Worm (Caenorhabditis elegans) whole organism, late embryonic: ENCODE measurements around the gene Y48A6B.9.

Experiments used
- F13H6.1 ChIP-seq: sonication (generic microtip); optimal IDR thresholded peaks from 2 replicates; lab custom pipeline; 2016; ENCODE audit warnings: missing genetic modification characterization, missing compliant biosample characterization
- K09A11.1 ChIP-seq: sonication (generic microtip); optimal IDR thresholded peaks from 2 replicates; lab custom pipeline; 2017; ENCODE audit warnings: antibody characterized with exemption, mild to moderate bottlenecking, missing genetic modification characterization, missing compliant biosample characterization; ENCODE audit not compliant: insufficient read depth
- T23F11.4 ChIP-seq: fragments of 200-800 bp; sonication (Bioruptor generic); optimal IDR thresholded peaks from 2 replicates; lab custom pipeline; 2018; ENCODE audit warnings: mild to moderate bottlenecking, missing genetic modification characterization, missing compliant biosample characterization
- ahr-1 ChIP-seq: sonication (generic microtip); optimal IDR thresholded peaks from 2 replicates; lab custom pipeline; 2016; ENCODE audit warnings: missing genetic modification characterization, missing compliant biosample characterization
- ceh-14 ChIP-seq: sonication (generic microtip); optimal IDR thresholded peaks from 2 replicates; lab custom pipeline; 2016; ENCODE audit warnings: missing genotype, missing genetic modification characterization, missing compliant biosample characterization
- ceh-18 ChIP-seq: sonication (generic microtip); optimal IDR thresholded peaks from 2 replicates; lab custom pipeline; 2016; ENCODE audit warnings: missing genetic modification characterization, missing compliant biosample characterization
- ceh-22 ChIP-seq: sonication (generic microtip); optimal IDR thresholded peaks from 2 replicates; lab custom pipeline; 2017; ENCODE audit warnings: missing biosample characterization, missing genetic modification characterization
- ceh-24 ChIP-seq: sonication (generic microtip); optimal IDR thresholded peaks from 2 replicates; lab custom pipeline; 2016; ENCODE audit warnings: mild to moderate bottlenecking, missing genetic modification characterization, missing compliant biosample characterization
- ceh-30 ChIP-seq: fragments of 150-350 bp; optimal IDR thresholded peaks from 2 replicates; lab custom pipeline; 2014; ENCODE audit warnings: missing biosample characterization, missing genetic modification characterization
- ceh-31 ChIP-seq: sonication (generic microtip); optimal IDR thresholded peaks from 2 replicates; lab custom pipeline; 2016; ENCODE audit warnings: missing genetic modification characterization, missing compliant biosample characterization
- ceh-34 ChIP-seq: sonication (generic microtip); optimal IDR thresholded peaks from 2 replicates; lab custom pipeline; 2016; ENCODE audit warnings: mild to moderate bottlenecking, missing genetic modification characterization, missing compliant biosample characterization
- ceh-48 ChIP-seq: sonication (generic microtip); optimal IDR thresholded peaks from 2 replicates; lab custom pipeline; 2016; ENCODE audit warnings: missing genetic modification characterization, inconsistent platforms, missing compliant biosample characterization
- che-1 ChIP-seq: sonication (generic microtip); optimal IDR thresholded peaks from 2 replicates; lab custom pipeline; 2016; ENCODE audit warnings: mild to moderate bottlenecking, missing genetic modification characterization, missing compliant biosample characterization
- dve-1 ChIP-seq: sonication (generic microtip); optimal IDR thresholded peaks from 2 replicates; lab custom pipeline; 2017; ENCODE audit warnings: antibody characterized with exemption, mild to moderate bottlenecking, missing genetic modification characterization, missing compliant biosample characterization
- elt-2 ChIP-seq: sonication (generic microtip); optimal IDR thresholded peaks from 2 replicates; lab custom pipeline; 2016; ENCODE audit warnings: missing genetic modification reagents, missing genetic modification characterization, missing compliant biosample characterization
- ets-4 ChIP-seq: sonication (generic microtip); optimal IDR thresholded peaks from 2 replicates; lab custom pipeline; 2016; ENCODE audit warnings: missing genetic modification characterization, missing compliant biosample characterization
- fax-1 ChIP-seq: sonication (generic microtip); optimal IDR thresholded peaks from 2 replicates; lab custom pipeline; 2016; ENCODE audit warnings: missing genotype, missing genetic modification characterization, missing compliant biosample characterization
- fkh-6 ChIP-seq: sonication (generic microtip); optimal IDR thresholded peaks from 2 replicates; lab custom pipeline; 2016; ENCODE audit warnings: missing genetic modification characterization, missing compliant biosample characterization
- hlh-13 ChIP-seq: fragments of 200-800 bp; sonication (Bioruptor generic); optimal IDR thresholded peaks from 2 replicates; lab custom pipeline; 2018; ENCODE audit warnings: mild to moderate bottlenecking, missing genetic modification characterization, missing compliant biosample characterization
- hlh-30 ChIP-seq: sonication (generic microtip); optimal IDR thresholded peaks from 2 replicates; lab custom pipeline; 2017; ENCODE audit warnings: antibody characterized with exemption, missing genetic modification characterization, missing compliant biosample characterization; ENCODE audit not compliant: insufficient read depth
- hlh-8 ChIP-seq: sonication (generic microtip); optimal IDR thresholded peaks from 2 replicates; lab custom pipeline; 2016; ENCODE audit warnings: missing genotype, missing genetic modification characterization, missing compliant biosample characterization
- lim-6 ChIP-seq: sonication (generic microtip); optimal IDR thresholded peaks from 2 replicates; lab custom pipeline; 2016; ENCODE audit warnings: missing genetic modification characterization, missing compliant biosample characterization
- madf-2 ChIP-seq: sonication (generic microtip); optimal IDR thresholded peaks from 2 replicates; lab custom pipeline; 2017; ENCODE audit warnings: missing genetic modification characterization, missing compliant biosample characterization
- nfya-1 ChIP-seq: sonication (generic microtip); optimal IDR thresholded peaks from 2 replicates; lab custom pipeline; 2017; ENCODE audit warnings: missing genetic modification characterization, mild to moderate bottlenecking, missing compliant biosample characterization, antibody characterized with exemption, moderate library complexity
- nhr-232 ChIP-seq: sonication (generic microtip); optimal IDR thresholded peaks from 2 replicates; lab custom pipeline; 2016; ENCODE audit warnings: missing genetic modification characterization, missing compliant biosample characterization
- npax-4 ChIP-seq: sonication (generic microtip); optimal IDR thresholded peaks from 2 replicates; lab custom pipeline; 2016; ENCODE audit warnings: missing genetic modification characterization, missing compliant biosample characterization
- pat-9 ChIP-seq: fragments of 200-800 bp; sonication (Bioruptor generic); optimal IDR thresholded peaks from 2 replicates; lab custom pipeline; 2018; ENCODE audit warnings: mild to moderate bottlenecking, missing genetic modification characterization, moderate library complexity, missing compliant biosample characterization
- pha-2 ChIP-seq: sonication (generic microtip); optimal IDR thresholded peaks from 2 replicates; lab custom pipeline; 2017; ENCODE audit warnings: mild to moderate bottlenecking, missing genetic modification characterization, missing compliant biosample characterization
- pros-1 ChIP-seq: fragments of 150-350 bp; optimal IDR thresholded peaks from 2 replicates; lab custom pipeline; 2014; ENCODE audit warnings: missing biosample characterization, missing genetic modification reagents, missing genetic modification characterization
- ref-2 ChIP-seq: sonication (generic microtip); optimal IDR thresholded peaks from 2 replicates; lab custom pipeline; 2016; ENCODE audit warnings: missing genetic modification characterization, missing compliant biosample characterization
- sox-2 ChIP-seq: fragments of 200-800 bp; sonication (Bioruptor generic); IDR thresholded peaks from 2 replicates; pipeline ENCODE4 v1.3.6; 2022; ENCODE audit warnings: missing genetic modification reagents, missing genetic modification characterization, missing compliant biosample characterization
- tbx-2 ChIP-seq: sonication (generic microtip); optimal IDR thresholded peaks from 2 replicates; lab custom pipeline; 2016; ENCODE audit warnings: missing genetic modification characterization, missing compliant biosample characterization
- ttx-3 ChIP-seq: sonication (generic microtip); optimal IDR thresholded peaks from 2 replicates; lab custom pipeline; 2016; ENCODE audit warnings: missing genetic modification reagents, missing genetic modification characterization, missing compliant biosample characterization
- unc-42 ChIP-seq: sonication (generic microtip); optimal IDR thresholded peaks from 2 replicates; lab custom pipeline; 2016; ENCODE audit warnings: missing genotype, missing genetic modification characterization, missing compliant biosample characterization
- unc-55 ChIP-seq: sonication (generic microtip); optimal IDR thresholded peaks from 2 replicates; lab custom pipeline; 2017; ENCODE audit warnings: missing biosample characterization, missing genetic modification reagents, missing genetic modification characterization
- unc-86 ChIP-seq: sonication (generic microtip); optimal IDR thresholded peaks from 2 replicates; lab custom pipeline; 2016; ENCODE audit warnings: missing genetic modification characterization, missing compliant biosample characterization
- zip-5 ChIP-seq: sonication (generic microtip); optimal IDR thresholded peaks from 2 replicates; lab custom pipeline; 2016; ENCODE audit warnings: missing genetic modification characterization, missing compliant biosample characterization
- ztf-16 ChIP-seq: sonication (generic microtip); optimal IDR thresholded peaks from 2 replicates; lab custom pipeline; 2017; ENCODE audit warnings: missing genetic modification characterization, missing compliant biosample characterization

Y48A6B.9 gene

ce11 chrIII:10995156-10995555, 37.8 kb upstream of the Y48A6B.9 start, which contains the start of gene dmsr-5:
TSS of gene dmsr-5 (minus strand) at chrIII:10995256.
- TF ChIP-seq nhr-232 (tag; lab: Kevin White, UChicago) (no peak), F13H6.1 (tag; lab: Kevin White, UChicago) (no peak), ceh-22 (tag; lab: Kevin White, UChicago) (no peak), unc-55 (GFP tag; lab: Kevin White, UChicago) (no peak), pat-9 (tag; lab: Kevin White, UChicago) (no peak), hlh-13 (no peak), fax-1 (tag; lab: Kevin White, UChicago) (no peak), unc-42 (tag; lab: Kevin White, UChicago) (no peak), ceh-30 (tag; lab: Kevin White, UChicago) (no peak), che-1 (tag; lab: Kevin White, UChicago) (no peak), ceh-48 (tag; lab: Kevin White, UChicago) (no peak), pha-2 (no peak)
- TF ChIP-seq, all 69 proteins: peak for 0

- TF ChIP-seq zip-5 (tag; lab: Kevin White, UChicago) (no peak), ets-4 (tag; lab: Kevin White, UChicago) (no peak), ceh-14 (tag; lab: Kevin White, UChicago) (no peak), hlh-8 (tag; lab: Kevin White, UChicago) (no peak), ceh-24 (tag; lab: Kevin White, UChicago) (no peak), sox-2 (GFP tag; lab: Robert Waterston, UW) (no peak), pat-9 (tag; lab: Kevin White, UChicago) (no peak), ahr-1 (tag; lab: Kevin White, UChicago) (no peak), ref-2 (no peak), lim-6 (tag; lab: Kevin White, UChicago) (no peak), K09A11.1 (tag; lab: Kevin White, UChicago) (no peak), ceh-34 (tag; lab: Kevin White, UChicago) (no peak), madf-2 (tag; lab: Kevin White, UChicago) (no peak), T23F11.4 (GFP tag; lab: Kevin White, UChicago) (no peak)
Measured at ce11 chrIII:11002808-11003207, 30.2 kb upstream of the Y48A6B.9 start.

- TF ChIP-seq ceh-18 (tag; lab: Kevin White, UChicago) = peak; percentile 9
- no peak for TF ChIP-seq pat-9 (tag; lab: Kevin White, UChicago)
- peak; percentile 21 for TF ChIP-seq tbx-2
- TF ChIP-seq T23F11.4 (GFP tag; lab: Kevin White, UChicago) = no peak
- no peak for TF ChIP-seq nhr-232 (tag; lab: Kevin White, UChicago)
- peak; percentile 63 for TF ChIP-seq ceh-31
- peak; percentile 49 for TF ChIP-seq elt-2 (tag; lab: Kevin White, UChicago)
- TF ChIP-seq npax-4 (tag; lab: Kevin White, UChicago) = no peak
- peak; percentile 60 for TF ChIP-seq ceh-48 (tag; lab: Kevin White, UChicago)
- TF ChIP-seq nfya-1 (tag; lab: Kevin White, UChicago) = peak; percentile 80
- TF ChIP-seq ceh-34 (tag; lab: Kevin White, UChicago) = peak; percentile 38
- peak; percentile 39 for TF ChIP-seq unc-55 (GFP tag; lab: Kevin White, UChicago)
- TF ChIP-seq unc-42 (tag; lab: Kevin White, UChicago) = peak; percentile 68
- TF ChIP-seq pros-1 = peak; percentile 14
- TF ChIP-seq unc-86 (tag; lab: Kevin White, UChicago) = peak; percentile 26
- peak; percentile 2 for TF ChIP-seq ttx-3 (tag; lab: Kevin White, UChicago)
- peak; percentile 54 for TF ChIP-seq dve-1 (tag; lab: Kevin White, UChicago)
- TF ChIP-seq fkh-6 (tag; lab: Kevin White, UChicago) = no peak
- peak; percentile 12 for TF ChIP-seq hlh-30
- no peak for TF ChIP-seq ztf-16
Measured at ce11 chrIII:11007552-11008272, 25.3 kb upstream of the Y48A6B.9 start, which contains the start of the genes fipr-17 and Y48A6B.3. TSS of gene fipr-17 (minus strand) at chrIII:11007602. TSS of gene Y48A6B.3 (plus strand) at chrIII:11008222.
